Fruit fly (Drosophila melanogaster) whole organism, embryonic: Measurements from ENCODE around the gene CG15537.

Source experiments
- Bgb ChIP-seq: fragments of 200-800 bp; sonication (Bioruptor generic); IDR thresholded peaks from 2 replicates; pipeline ENCODE4 v1.3.6; 2022; ENCODE audit warnings: missing biosample characterization, missing genetic modification characterization; ENCODE audit not compliant: partially characterized antibody
- CG10267 ChIP-seq: fragments of 200-800 bp; sonication (Bioruptor generic); optimal IDR thresholded peaks from 2 replicates; lab custom pipeline; 2018; ENCODE audit warnings: missing biosample characterization, mild to moderate bottlenecking, missing genetic modification characterization, moderate library complexity
- CG11560 ChIP-seq: fragments of 200-800 bp; sonication (Bioruptor generic); IDR thresholded peaks from 3 replicates; pipeline ENCODE4 v1.3.6; 2022; ENCODE audit warnings: missing biosample characterization, missing genetic modification characterization
- CG12236 ChIP-seq: fragments of 200-800 bp; sonication (Bioruptor generic); optimal IDR thresholded peaks from 2 replicates; lab custom pipeline; 2016; ENCODE audit warnings: missing biosample characterization, missing genetic modification characterization
- CG1233 ChIP-seq: fragments of 200-800 bp; sonication (Bioruptor generic); optimal IDR thresholded peaks from 4 replicates; lab custom pipeline; 2018; ENCODE audit warnings: missing biosample characterization, mild to moderate bottlenecking, missing genetic modification characterization
- CG12659 ChIP-seq: fragments of 200-800 bp; sonication (Bioruptor generic); optimal IDR thresholded peaks from 3 replicates; lab custom pipeline; 2017; ENCODE audit warnings: mild to moderate bottlenecking, missing biosample characterization, missing genetic modification reagents, missing genetic modification characterization
- CG13296 ChIP-seq: fragments of 200-800 bp; sonication (Bioruptor generic); optimal IDR thresholded peaks from 3 replicates; lab custom pipeline; 2018; ENCODE audit warnings: missing biosample characterization, mild to moderate bottlenecking, missing genetic modification characterization
- CG13424 ChIP-seq: fragments of 200-800 bp; sonication (Bioruptor generic); optimal IDR thresholded peaks from 2 replicates; lab custom pipeline; 2019; ENCODE audit warnings: missing biosample characterization, mild to moderate bottlenecking, missing genetic modification characterization, moderate library complexity
- CG1529 ChIP-seq: fragments of 200-800 bp; sonication (Bioruptor generic); optimal IDR thresholded peaks from 3 replicates; lab custom pipeline; 2018; ENCODE audit warnings: missing biosample characterization, missing genetic modification characterization
- CG17829 ChIP-seq: fragments of 200-800 bp; optimal IDR thresholded peaks from 2 replicates; lab custom pipeline; 2019; ENCODE audit warnings: missing biosample characterization, mild to moderate bottlenecking, missing genetic modification characterization, moderate library complexity
- CG1832 ChIP-seq: fragments of 200-800 bp; sonication (Bioruptor generic); optimal IDR thresholded peaks from 2 replicates; lab custom pipeline; 2017; ENCODE audit warnings: missing biosample characterization, mild to moderate bottlenecking, missing genetic modification characterization, inconsistent platforms
- CG2116 ChIP-seq: fragments of 200-800 bp; sonication (Bioruptor generic); optimal IDR thresholded peaks from 3 replicates; lab custom pipeline; 2018; ENCODE audit warnings: missing biosample characterization, mild to moderate bottlenecking, missing genetic modification characterization
- CG3726 ChIP-seq: fragments of 200-800 bp; sonication (Bioruptor generic); IDR thresholded peaks from 3 replicates; pipeline ENCODE4, ENCODE4 v1.3.6; 2022; ENCODE audit warnings: missing biosample characterization, missing genetic modification characterization
- CG5180 ChIP-seq: fragments of 200-800 bp; sonication (Bioruptor generic); optimal IDR thresholded peaks from 3 replicates; lab custom pipeline; 2017; ENCODE audit warnings: missing biosample characterization, missing genetic modification characterization, mild to moderate bottlenecking, moderate library complexity, missing genetic modification reagents
- CG6854 ChIP-seq: fragments of 200-800 bp; sonication (Bioruptor generic); optimal IDR thresholded peaks from 3 replicates; lab custom pipeline; 2017; ENCODE audit warnings: missing biosample characterization, mild to moderate bottlenecking, missing genetic modification characterization
- CG7745 ChIP-seq: fragments of 200-800 bp; sonication (Bioruptor generic); optimal IDR thresholded peaks from 2 replicates; lab custom pipeline; 2018; ENCODE audit warnings: missing biosample characterization, mild to moderate bottlenecking, missing genetic modification characterization, moderate library complexity
- CG8924 ChIP-seq: fragments of 200-800 bp; optimal IDR thresholded peaks from 3 replicates; lab custom pipeline; 2019; ENCODE audit warnings: missing biosample characterization, mild to moderate bottlenecking, missing genetic modification characterization, moderate library complexity
- Dad ChIP-seq: fragments of 200-800 bp; sonication (Bioruptor generic); optimal IDR thresholded peaks from 3 replicates; lab custom pipeline; 2016; ENCODE audit warnings: missing biosample characterization, missing genetic modification characterization
- Dbx ChIP-seq: fragments of 200-800 bp; sonication (Bioruptor generic); IDR thresholded peaks from 3 replicates; pipeline ENCODE4 v1.3.6; 2022; ENCODE audit warnings: missing biosample characterization, missing genetic modification characterization
- Dp ChIP-seq: fragments of 200-800 bp; sonication (Bioruptor generic); optimal IDR thresholded peaks from 2 replicates; lab custom pipeline; 2018; ENCODE audit warnings: missing biosample characterization, mild to moderate bottlenecking, missing genetic modification characterization, moderate library complexity
- ERR ChIP-seq: fragments of 200-800 bp; sonication (Bioruptor generic); optimal IDR thresholded peaks from 2 replicates; lab custom pipeline; 2016; ENCODE audit warnings: missing biosample characterization, missing genetic modification characterization
- Eip74EF ChIP-seq, 2 experiments: fragments of 200-800 bp in 1 of 2; fragments of >200 bp in 1 of 2; sonication (Bioruptor generic) in 1 of 2; optimal IDR thresholded peaks; 2 replicates each; lab custom pipeline; 2017 to 2019; ENCODE audit warnings: missing biosample characterization in 2 of 2, missing genetic modification characterization in 2 of 2, mild to moderate bottlenecking in 1 of 2, moderate library complexity in 1 of 2
- Ets97D ChIP-seq: fragments of 200-800 bp; sonication (Bioruptor generic); optimal IDR thresholded peaks from 3 replicates; lab custom pipeline; 2016; ENCODE audit warnings: missing biosample characterization, missing genetic modification characterization
- Fer3 ChIP-seq: fragments of 200-800 bp; sonication (Bioruptor generic); optimal IDR thresholded peaks from 2 replicates; lab custom pipeline; 2018; ENCODE audit warnings: missing biosample characterization, mild to moderate bottlenecking, missing genetic modification characterization, moderate library complexity
- Hr51 ChIP-seq, 2 experiments: fragments of 200-800 bp; sonication (Bioruptor generic); optimal IDR thresholded peaks; 2 replicates in 1 of 2; 3 replicates in 1 of 2; lab custom pipeline; 2016 to 2018; ENCODE audit warnings: missing biosample characterization in 2 of 2, missing genetic modification characterization in 2 of 2, mild to moderate bottlenecking in 1 of 2, moderate library complexity in 1 of 2
- Lpt ChIP-seq: fragments of >200 bp; optimal IDR thresholded peaks from 2 replicates; lab custom pipeline; 2018; ENCODE audit warnings: missing biosample characterization, missing genetic modification characterization
- MTF-1 ChIP-seq: fragments of 200-800 bp; sonication (Bioruptor generic); optimal IDR thresholded peaks from 2 replicates; lab custom pipeline; 2018; ENCODE audit warnings: missing biosample characterization, mild to moderate bottlenecking, missing genetic modification characterization, borderline replicate concordance
- Oli ChIP-seq: fragments of 200-800 bp; sonication (Bioruptor generic); optimal IDR thresholded peaks from 2 replicates; lab custom pipeline; 2018; ENCODE audit warnings: missing biosample characterization, mild to moderate bottlenecking, missing genetic modification characterization, moderate library complexity
- Scr ChIP-seq: fragments of 200-800 bp; sonication (Bioruptor generic); IDR thresholded peaks from 2 replicates; pipeline ENCODE4 v1.3.6; 2022; ENCODE audit warnings: missing biosample characterization, missing genetic modification characterization; ENCODE audit not compliant: partially characterized antibody
- Trl ChIP-seq, 3 experiments: fragments of >200 bp in 2 of 3; fragments of 200-800 bp in 1 of 3; sonication (Bioruptor generic) in 1 of 3; optimal IDR thresholded peaks; 2 replicates in 1 of 3; 3 replicates in 2 of 3; lab custom pipeline; 2016 to 2017; ENCODE audit warnings: missing biosample characterization in 1 of 3, missing genetic modification characterization in 1 of 3
- ap ChIP-seq: fragments of 200-800 bp; sonication (Bioruptor generic); IDR thresholded peaks from 2 replicates; pipeline ENCODE4 v1.3.6; 2022; ENCODE audit warnings: missing biosample characterization, missing genetic modification characterization
- bbx ChIP-seq: fragments of 200-800 bp; sonication (Bioruptor generic); IDR thresholded peaks from 2 replicates; pipeline ENCODE4 v1.3.6; 2022; ENCODE audit warnings: missing biosample characterization, missing genetic modification characterization; ENCODE audit not compliant: partially characterized antibody
- caup ChIP-seq: fragments of 200-800 bp; sonication (Bioruptor generic); optimal IDR thresholded peaks from 3 replicates; lab custom pipeline; 2017; ENCODE audit warnings: missing biosample characterization, mild to moderate bottlenecking, missing genetic modification characterization, moderate library complexity; ENCODE audit not compliant: severe bottlenecking
- chn ChIP-seq: fragments of 200-800 bp; sonication (Bioruptor generic); optimal IDR thresholded peaks from 2 replicates; lab custom pipeline; 2016; ENCODE audit warnings: missing biosample characterization, missing genetic modification characterization
- dati ChIP-seq: fragments of 200-800 bp; sonication (Bioruptor generic); IDR thresholded peaks from 2 replicates; pipeline ENCODE4 v1.3.6; 2022; ENCODE audit warnings: missing biosample characterization, missing genetic modification characterization
- dmrt99B ChIP-seq: fragments of 200-800 bp; sonication (Bioruptor generic); optimal IDR thresholded peaks from 2 replicates; lab custom pipeline; 2018; ENCODE audit warnings: missing biosample characterization, mild to moderate bottlenecking, missing genetic modification characterization, moderate library complexity
- ewg ChIP-seq: fragments of 200-800 bp; sonication (Bioruptor generic); optimal IDR thresholded peaks from 3 replicates; lab custom pipeline; 2017; ENCODE audit warnings: mild to moderate bottlenecking, missing biosample characterization, missing genetic modification reagents, missing genetic modification characterization
- gem ChIP-seq: fragments of 200-800 bp; sonication (Bioruptor generic); optimal IDR thresholded peaks from 2 replicates; lab custom pipeline; 2019; ENCODE audit warnings: missing biosample characterization, mild to moderate bottlenecking, missing genetic modification characterization, moderate library complexity
- inv ChIP-seq: fragments of 200-800 bp; sonication (Bioruptor generic); IDR thresholded peaks from 2 replicates; pipeline ENCODE4 v1.3.6; 2022; ENCODE audit warnings: missing biosample characterization, missing genetic modification characterization; ENCODE audit not compliant: partially characterized antibody
- lab ChIP-seq: fragments of 200-800 bp; sonication (Bioruptor generic); optimal IDR thresholded peaks from 3 replicates; lab custom pipeline; 2017; ENCODE audit warnings: missing biosample characterization, missing genetic modification characterization, mild to moderate bottlenecking, moderate library complexity, missing genetic modification reagents
- mirr ChIP-seq: fragments of 200-800 bp; sonication (Bioruptor generic); optimal IDR thresholded peaks from 3 replicates; lab custom pipeline; 2018; ENCODE audit warnings: missing biosample characterization, mild to moderate bottlenecking, missing genetic modification characterization
- nerfin-1 ChIP-seq: fragments of 200-800 bp; sonication (Bioruptor generic); optimal IDR thresholded peaks from 3 replicates; lab custom pipeline; 2019; ENCODE audit warnings: missing biosample characterization, mild to moderate bottlenecking, missing genetic modification characterization, moderate library complexity
- pb ChIP-seq: fragments of 200-800 bp; sonication (Bioruptor generic); optimal IDR thresholded peaks from 3 replicates; lab custom pipeline; 2016; ENCODE audit warnings: missing biosample characterization, missing genetic modification characterization
- ranshi ChIP-seq: fragments of 200-800 bp; sonication (Bioruptor generic); IDR thresholded peaks from 2 replicates; pipeline ENCODE4 v1.3.6; 2022; ENCODE audit warnings: missing biosample characterization, missing genetic modification characterization
- salm ChIP-seq: fragments of 200-800 bp; sonication (Bioruptor generic); optimal IDR thresholded peaks from 2 replicates; lab custom pipeline; 2018; ENCODE audit warnings: missing biosample characterization, mild to moderate bottlenecking, missing genetic modification characterization
- sc ChIP-seq, 3 experiments: fragments of >200 bp in 2 of 3; fragments of 200-800 bp in 1 of 3; sonication (Bioruptor generic) in 1 of 3; optimal IDR thresholded peaks; 2 replicates in 2 of 3; 3 replicates in 1 of 3; lab custom pipeline; 2017; ENCODE audit warnings: mild to moderate bottlenecking in 1 of 3, missing biosample characterization in 1 of 3, missing genetic modification characterization in 1 of 3, missing genetic modification reagents in 1 of 3

The CG15537 gene

DNA sequence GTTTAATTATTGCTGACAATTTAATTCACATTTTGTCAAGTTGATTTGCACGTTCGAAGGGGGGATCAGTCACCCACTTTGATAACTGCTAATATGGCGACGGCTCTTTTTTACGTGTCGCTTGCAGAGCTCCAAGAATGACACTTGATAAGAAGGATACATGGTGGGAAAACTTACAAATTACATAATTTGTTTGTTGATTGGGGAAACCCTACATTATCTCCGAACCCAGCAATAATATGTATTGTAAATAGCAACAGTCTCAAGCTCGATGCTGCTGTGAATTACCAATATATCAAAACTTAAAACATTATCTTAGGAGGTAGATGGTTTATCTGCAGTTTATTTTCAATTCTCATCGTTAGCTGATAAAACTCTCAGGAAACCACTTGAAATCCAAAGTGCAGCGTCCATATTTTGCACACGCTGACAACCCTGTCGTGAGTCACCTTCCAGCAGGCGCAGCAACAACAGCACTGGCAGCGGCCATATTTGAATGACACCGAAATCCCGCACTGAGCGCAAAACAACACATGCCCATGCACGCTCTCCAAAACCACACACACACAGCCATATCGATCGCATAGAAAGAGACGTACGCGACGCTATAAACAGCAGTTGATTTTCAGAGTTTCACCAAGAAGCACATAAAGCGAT, 55.1 kb downstream of the CG15537 start (continued):
- peak; percentile 94 for TF ChIP-seq CG17829
- no peak for TF ChIP-seq sc (optimal IDR thresholded peaks at IDR 0.05; lab: Kevin White, UChicago)
- peak; percentile 97 for TF ChIP-seq sc (GFP tag; optimal IDR thresholded peaks at IDR 0.05; lab: Kevin White, UChicago)
- peak; percentile 96 for TF ChIP-seq CG1529
- TF ChIP-seq CG8924 (tag; lab: Kevin White, UChicago) = peak; percentile 96
- peak; percentile 86 for TF ChIP-seq Dbx (GFP tag; lab: Robert Waterston, UW)
- peak; percentile 96 for TF ChIP-seq gem (tag; lab: Kevin White, UChicago)
- peak; percentile 90 for TF ChIP-seq ERR (GFP tag; lab: Kevin White, UChicago)
- TF ChIP-seq inv (GFP tag; lab: Robert Waterston, UW) = no peak
- TF ChIP-seq CG13424 (tag; lab: Kevin White, UChicago) = peak; percentile 96
- TF ChIP-seq Dad (GFP tag; lab: Kevin White, UChicago) = peak; percentile 96
- TF ChIP-seq ewg = peak; percentile 91
- peak; percentile 81; the same call in 1 of the 2 replicates for TF ChIP-seq dati (GFP tag; lab: Robert Waterston, UW)
- peak; percentile 99 for TF ChIP-seq MTF-1
- peak; percentile 97 for TF ChIP-seq CG1233 (GFP tag; lab: Kevin White, UChicago)
- TF ChIP-seq dmrt99B (tag; lab: Kevin White, UChicago) = peak; percentile 94
- TF ChIP-seq bbx (GFP tag; lab: Robert Waterston, UW) = peak; percentile 54; the same call in 1 of the 2 replicates
- TF ChIP-seq Dp = no peak
- no peak for TF ChIP-seq Scr (GFP tag; lab: Robert Waterston, UW)
- TF ChIP-seq pb (GFP tag; lab: Kevin White, UChicago) = peak; percentile 98
- TF ChIP-seq CG1832 (GFP tag; lab: Kevin White, UChicago) = no peak
- TF ChIP-seq ranshi (GFP tag; lab: Robert Waterston, UW) = no peak; the same call in none of the 2 replicates
- TF ChIP-seq CG7745 (tag; lab: Kevin White, UChicago) = no peak
- TF ChIP-seq CG2116 (GFP tag; lab: Kevin White, UChicago) = peak; percentile 83
- TF ChIP-seq Hr51 (GFP tag; optimal IDR thresholded peaks at IDR 0.05; lab: Kevin White, UChicago) = peak; percentile 95 to 97
- peak; percentile 67 for TF ChIP-seq salm (tag; lab: Kevin White, UChicago)
- peak in 1 of 2 experiments; percentile 72 for TF ChIP-seq Trl (optimal IDR thresholded peaks at IDR 0.05; lab: Kevin White, UChicago)
- peak; percentile 97 for TF ChIP-seq Trl (GFP tag; optimal IDR thresholded peaks at IDR 0.05; lab: Kevin White, UChicago)
- TF ChIP-seq Ets97D (GFP tag; lab: Kevin White, UChicago) = peak; percentile 83
- TF ChIP-seq nerfin-1 = peak; percentile 85
- TF ChIP-seq CG12659 (GFP tag; lab: Kevin White, UChicago) = peak; percentile 99
- TF ChIP-seq CG11560 (tag; lab: Robert Waterston, UW) = peak; percentile 78
- no peak for TF ChIP-seq Lpt (GFP tag; lab: Kevin White, UChicago)
- TF ChIP-seq CG13296 (GFP tag; lab: Kevin White, UChicago) = peak; percentile 91
- peak; percentile 98 for TF ChIP-seq Oli
- TF ChIP-seq mirr (GFP tag; lab: Kevin White, UChicago) = peak; percentile 82
- TF ChIP-seq lab (GFP tag; lab: Kevin White, UChicago) = peak; percentile 94
- peak; percentile 84 for TF ChIP-seq Fer3 (tag; lab: Kevin White, UChicago)
- peak; percentile 34; the same call in 1 of the 2 replicates for TF ChIP-seq Bgb (GFP tag; lab: Robert Waterston, UW)
- TF ChIP-seq CG5180 (GFP tag; lab: Kevin White, UChicago) = peak; percentile 90
- TF ChIP-seq Eip74EF (GFP tag; optimal IDR thresholded peaks at IDR 0.05; lab: Kevin White, UChicago) = peak in 1 of 2 experiments; percentile 92
- peak; percentile 67; the same call in 1 of the 2 replicates for TF ChIP-seq ap (GFP tag; lab: Robert Waterston, UW)
- TF ChIP-seq CG12236 (GFP tag; lab: Kevin White, UChicago) = peak; percentile 96
- peak; percentile 96 for TF ChIP-seq caup (GFP tag; lab: Kevin White, UChicago)
- TF ChIP-seq CG6854 (GFP tag; lab: Kevin White, UChicago) = peak; percentile 96
- peak; percentile 96 for TF ChIP-seq chn (GFP tag; lab: Kevin White, UChicago)
- TF ChIP-seq CG10267 (tag; lab: Kevin White, UChicago) = peak; percentile 88
- TF ChIP-seq CG3726 (GFP tag; lab: Robert Waterston, UW) = peak; percentile 83
